Worm (Caenorhabditis elegans): Measurements from ENCODE around the gene glb-33.

Gene glb-33

ce11 chrV:1321776-1322175 is 30.1 kb upstream of the glb-33 start:
- TF ChIP-seq ces-1 (GFP tag; optimal IDR thresholded peaks at IDR 0.05) (peak; percentile 72), tbx-8 (GFP tag; optimal IDR thresholded peaks at IDR 0.05) (no peak)

DNA sequence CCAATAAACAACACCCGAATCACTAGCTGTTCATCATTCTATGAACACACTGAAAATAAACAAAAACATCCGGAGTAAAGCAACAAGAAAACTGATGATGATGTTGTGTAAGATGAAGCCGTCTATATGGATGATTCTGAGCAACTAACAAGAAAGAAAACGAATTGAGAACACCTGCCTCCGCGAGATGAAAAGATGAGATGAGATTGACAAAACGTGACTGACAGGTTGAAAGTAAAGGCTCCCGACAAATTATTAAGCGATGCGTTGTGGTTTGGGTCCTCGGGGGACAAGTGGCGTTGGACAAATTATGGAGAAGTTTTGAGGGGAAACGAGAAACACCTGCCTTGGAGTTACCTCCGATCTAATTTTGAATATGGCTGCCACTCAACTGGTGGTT is 25.9 kb upstream of the glb-33 start:
- TF ChIP-seq unc-62 (GFP tag; optimal IDR thresholded peaks at IDR 0.05) (peak; percentile 72), pha-4 (tag; optimal IDR thresholded peaks at IDR 0.05) (no peak), drap-1 (GFP tag; optimal IDR thresholded peaks at IDR 0.05) (no peak), nhr-237 (tag; optimal IDR thresholded peaks at IDR 0.05) (no peak), elt-3 (tag; optimal IDR thresholded peaks at IDR 0.05) (no peak), zip-8 (tag; optimal IDR thresholded peaks at IDR 0.05) (no peak), hlh-1 (tag; optimal IDR thresholded peaks at IDR 0.05) (peak; percentile 46), elt-1 (tag; optimal IDR thresholded peaks at IDR 0.05; ENCODE audit: borderline replicate concordance, insufficient read depth) (no peak), mab-5 (tag; optimal IDR thresholded peaks at IDR 0.05) (no peak), ztf-11 (tag; optimal IDR thresholded peaks at IDR 0.05) (no peak), mep-1 (tag; optimal IDR thresholded peaks at IDR 0.05) (no peak)

ce11 chrV:1327317-1327716 is 24.6 kb upstream of the glb-33 start:
- TF ChIP-seq unc-62 (GFP tag; optimal IDR thresholded peaks at IDR 0.05): peak; percentile 71
- peak; percentile 61 for TF ChIP-seq hlh-1 (tag; optimal IDR thresholded peaks at IDR 0.05)
- no peak for TF ChIP-seq flh-1 (GFP tag; optimal IDR thresholded peaks at IDR 0.05)
- peak; percentile 27 for TF ChIP-seq unc-120 (tag; optimal IDR thresholded peaks at IDR 0.05; ENCODE audit: poor library complexity, severe bottlenecking)

DNA sequence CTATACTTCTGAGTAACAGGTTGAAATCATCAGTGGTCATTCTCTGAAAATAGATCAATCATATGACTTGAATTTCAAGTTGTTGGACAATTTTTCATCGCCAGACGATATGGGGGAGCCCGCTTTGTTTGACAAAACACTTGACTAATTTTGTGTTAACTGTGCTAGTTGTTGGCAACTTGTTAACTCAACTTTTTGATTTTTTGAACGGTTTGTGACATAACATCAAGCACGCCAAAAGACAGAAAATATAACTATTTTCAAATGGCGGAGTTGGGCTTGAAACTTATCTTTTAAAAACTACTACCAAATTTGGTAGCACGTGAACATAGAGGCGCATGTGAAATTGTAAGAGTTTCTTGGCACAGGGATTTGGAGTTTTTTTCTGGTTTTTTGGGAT is 16.0 kb upstream of the glb-33 start:
- TF ChIP-seq sptf-1 (tag; optimal IDR thresholded peaks at IDR 0.05) (no peak), mls-2 (tag; optimal IDR thresholded peaks at IDR 0.05) (no peak), lin-32 (GFP tag; optimal IDR thresholded peaks at IDR 0.05) (no peak), ceh-43 (GFP tag; optimal IDR thresholded peaks at IDR 0.05) (no peak), elt-3 (tag; optimal IDR thresholded peaks at IDR 0.05) (no peak), nhr-2 (tag; optimal IDR thresholded peaks at IDR 0.05) (no peak), ham-2 (GFP tag; optimal IDR thresholded peaks at IDR 0.05) (no peak), tbx-8 (GFP tag; optimal IDR thresholded peaks at IDR 0.05) (no peak), flh-1 (GFP tag; optimal IDR thresholded peaks at IDR 0.05) (no peak), cnd-1 (tag; optimal IDR thresholded peaks at IDR 0.05) (no peak), ceh-83 (GFP tag; optimal IDR thresholded peaks at IDR 0.05) (no peak), blmp-1 (tag; optimal IDR thresholded peaks at IDR 0.05) (no peak), zip-8 (tag; optimal IDR thresholded peaks at IDR 0.05) (no peak)

DNA sequence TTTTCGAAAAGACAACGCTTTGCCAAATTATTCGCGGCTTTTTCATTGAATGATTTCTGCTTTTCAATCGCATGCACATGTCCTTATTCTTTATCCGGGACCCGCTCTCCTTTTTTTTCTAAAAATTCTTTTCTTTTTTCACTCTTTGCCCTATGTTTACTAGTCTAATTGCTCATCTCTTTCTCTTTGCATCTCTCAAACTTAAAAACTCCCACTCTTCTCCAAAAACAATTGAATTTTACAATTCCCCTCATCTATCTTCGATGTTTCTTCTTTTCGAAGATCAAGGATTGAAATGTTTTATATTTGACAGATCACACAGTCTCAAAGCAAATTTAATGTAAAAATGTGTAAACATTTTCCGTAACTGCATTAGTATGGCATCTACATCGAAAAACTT is 14.2 kb upstream of the glb-33 start:
- no peak for TF ChIP-seq unc-39 (tag; optimal IDR thresholded peaks at IDR 0.05)
- TF ChIP-seq sem-2 (GFP tag; optimal IDR thresholded peaks at IDR 0.05): no peak
- TF ChIP-seq nhr-12 (tag; optimal IDR thresholded peaks at IDR 0.05): no peak
- peak; percentile 38 for TF ChIP-seq ces-1 (GFP tag; optimal IDR thresholded peaks at IDR 0.05)
- no peak for TF ChIP-seq ceh-43 (GFP tag; optimal IDR thresholded peaks at IDR 0.05)
- TF ChIP-seq sptf-1 (tag; optimal IDR thresholded peaks at IDR 0.05): no peak
- TF ChIP-seq M03D4.4 (tag; optimal IDR thresholded peaks at IDR 0.05): no peak

DNA sequence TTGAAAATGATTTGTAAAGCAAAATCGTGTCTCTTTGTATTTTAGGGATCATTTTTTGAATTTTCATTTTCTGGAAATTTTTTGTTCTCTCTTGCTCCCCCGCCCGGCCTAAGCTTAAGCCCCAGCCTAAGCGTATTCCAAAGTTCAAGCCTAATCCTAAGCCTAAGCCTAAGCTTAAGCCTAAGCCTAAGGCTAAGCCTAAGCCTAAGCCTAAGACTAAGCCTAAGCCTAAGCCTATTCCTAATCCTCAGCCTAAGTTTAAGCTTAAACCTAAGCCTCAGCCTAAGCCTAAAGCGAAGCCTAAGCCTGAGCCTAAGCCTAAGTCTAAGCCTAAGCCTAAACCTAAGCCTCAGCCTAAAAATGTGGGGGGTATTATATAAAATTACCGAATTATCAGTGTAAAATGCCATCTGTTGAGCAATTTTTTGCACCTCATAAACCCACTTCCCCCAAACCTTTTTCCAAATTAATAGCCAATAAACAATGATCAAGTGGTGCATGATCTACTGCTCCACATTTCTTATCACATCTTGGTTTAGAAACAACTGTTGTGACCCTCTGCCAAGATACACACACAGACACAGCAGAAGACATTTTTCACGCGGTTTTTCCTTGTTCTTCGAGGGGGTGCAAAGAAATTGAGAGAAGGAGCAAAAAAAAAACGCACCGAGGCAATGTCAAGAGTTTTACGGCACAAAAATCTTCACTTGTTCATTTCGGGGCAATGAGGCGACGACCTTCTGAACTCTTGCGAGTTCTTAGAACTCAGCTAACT is 10.5 kb upstream of the glb-33 start:
- TF ChIP-seq elt-1 (tag; optimal IDR thresholded peaks at IDR 0.05; ENCODE audit: borderline replicate concordance, insufficient read depth) (no peak), hlh-1 (tag; optimal IDR thresholded peaks at IDR 0.05) (peak; percentile 33)

ce11 chrV:1342712-1343111 is 9.2 kb upstream of the glb-33 start:
- TF ChIP-seq nhr-12 (tag; optimal IDR thresholded peaks at IDR 0.05) (no peak), sptf-1 (tag; optimal IDR thresholded peaks at IDR 0.05) (no peak), ces-1 (GFP tag; optimal IDR thresholded peaks at IDR 0.05) (peak; percentile 66), lin-32 (GFP tag; optimal IDR thresholded peaks at IDR 0.05) (no peak)

Measured in whole organism, mixed stage, embryonic.